Worm (Caenorhabditis elegans) whole organism, L4 larva: ENCODE results near the gene ztf-1.

Experiments
- D1046.2 ChIP-seq: fragments of 200-800 bp; sonication (Bioruptor generic); IDR thresholded peaks from 2 replicates; pipeline ENCODE4 v1.3.6; 2022; ENCODE audit warnings: missing genetic modification characterization, missing compliant biosample characterization
- F10B5.3 ChIP-seq: sonication (generic microtip); optimal IDR thresholded peaks from 2 replicates; lab custom pipeline; 2016; ENCODE audit warnings: mild to moderate bottlenecking, missing genetic modification characterization, missing compliant biosample characterization
- F26F4.8 ChIP-seq: fragments of 200-800 bp; sonication (Bioruptor generic); conservative IDR thresholded peaks from 2 replicates; pipeline ENCODE4 v1.3.6; 2022; ENCODE audit warnings: missing genetic modification characterization, missing compliant biosample characterization
- T20F7.1 ChIP-seq: fragments of 200-800 bp; sonication (Bioruptor generic); optimal IDR thresholded peaks from 2 replicates; lab custom pipeline; 2018; ENCODE audit warnings: mild to moderate bottlenecking, missing genetic modification characterization, missing compliant biosample characterization
- T26A8.4 ChIP-seq: fragments of 200-800 bp; sonication (Bioruptor generic); IDR thresholded peaks from 2 replicates; pipeline ENCODE4 v1.3.6; 2022; ENCODE audit warnings: missing genetic modification characterization, missing compliant biosample characterization
- Y105C5A.15 ChIP-seq: fragments of 200-800 bp; sonication (Bioruptor generic); IDR thresholded peaks from 2 replicates; pipeline ENCODE4 v1.3.6; 2022; ENCODE audit warnings: missing genetic modification characterization, missing compliant biosample characterization
- Y75B8A.6 ChIP-seq: fragments of 200-800 bp; sonication (Bioruptor generic); IDR thresholded peaks from 2 replicates; pipeline ENCODE4 v1.3.6; 2022; ENCODE audit warnings: missing genetic modification reagents, missing genetic modification characterization, missing compliant biosample characterization
- aha-1 ChIP-seq: fragments of 150-350 bp; peaks from one replicate; lab custom pipeline; 2014; ENCODE audit warnings: missing biosample characterization, missing genetic modification characterization
- aly-2 ChIP-seq: sonication (generic microtip); optimal IDR thresholded peaks from 2 replicates; lab custom pipeline; 2018; ENCODE audit warnings: missing biosample characterization, missing genetic modification characterization
- ama-1 ChIP-seq: fragments of 150-350 bp; optimal IDR thresholded peaks from 2 replicates; lab custom pipeline; 2014; ENCODE audit warnings: inconsistent platforms, mixed read lengths
- arid-1 ChIP-seq: fragments of 200-800 bp; sonication (Bioruptor generic); conservative IDR thresholded peaks from 2 replicates; pipeline ENCODE4 v1.3.6; 2022; ENCODE audit warnings: missing genetic modification reagents, missing genetic modification characterization, missing compliant biosample characterization
- ceh-20 ChIP-seq: fragments of 200-800 bp; sonication (Bioruptor generic); IDR thresholded peaks from 2 replicates; pipeline ENCODE4 v1.3.6; 2022; ENCODE audit warnings: missing genetic modification reagents, missing genetic modification characterization, missing compliant biosample characterization
- ceh-32 ChIP-seq: sonication (generic microtip); optimal IDR thresholded peaks from 2 replicates; lab custom pipeline; 2016; ENCODE audit warnings: mild to moderate bottlenecking, missing genetic modification characterization, missing compliant biosample characterization; ENCODE audit not compliant: poor library complexity
- ceh-44 ChIP-seq: fragments of 200-800 bp; sonication (Bioruptor generic); IDR thresholded peaks from 2 replicates; pipeline ENCODE4 v1.3.6; 2022; ENCODE audit warnings: missing genetic modification reagents, missing genetic modification characterization, missing compliant biosample characterization
- ces-1 ChIP-seq: fragments of 150-350 bp; sonication (generic microtip); optimal IDR thresholded peaks from 4 replicates; lab custom pipeline; 2014; ENCODE audit warnings: missing biosample characterization, missing genetic modification reagents, missing genetic modification characterization
- ctbp-1 ChIP-seq: fragments of 200-800 bp; sonication (Bioruptor generic); IDR thresholded peaks from 2 replicates; pipeline ENCODE4 v1.3.6; 2022; ENCODE audit warnings: missing genetic modification reagents, missing genetic modification characterization, missing compliant biosample characterization
- daf-12 ChIP-seq: fragments of 150-350 bp; optimal IDR thresholded peaks from 2 replicates; lab custom pipeline; 2014; ENCODE audit warnings: missing biosample characterization, missing genetic modification reagents, missing genetic modification characterization
- dve-1 ChIP-seq: sonication (generic microtip); optimal IDR thresholded peaks from 2 replicates; lab custom pipeline; 2017; ENCODE audit warnings: antibody characterized with exemption, mild to moderate bottlenecking, missing genetic modification characterization, missing compliant biosample characterization; ENCODE audit not compliant: insufficient read depth
- egl-27 ChIP-seq: sonication (generic microtip); optimal IDR thresholded peaks from 3 replicates; lab custom pipeline; 2017; ENCODE audit warnings: missing biosample characterization, missing genetic modification reagents, missing genetic modification characterization
- egl-43 ChIP-seq: fragments of 200-800 bp; sonication (Bioruptor generic); IDR thresholded peaks from 2 replicates; pipeline ENCODE4 v1.3.6; 2022; ENCODE audit warnings: missing genetic modification reagents, missing genetic modification characterization, missing compliant biosample characterization
- fos-1 ChIP-seq: fragments of 150-350 bp; optimal IDR thresholded peaks from 2 replicates; lab custom pipeline; 2014; ENCODE audit warnings: missing biosample characterization, missing genetic modification characterization
- gei-8 ChIP-seq: fragments of 200-800 bp; sonication (Bioruptor generic); optimal IDR thresholded peaks from 2 replicates; lab custom pipeline; 2018; ENCODE audit warnings: mild to moderate bottlenecking, missing genetic modification characterization, missing compliant biosample characterization
- hif-1 ChIP-seq, 2 experiments: sonication (generic microtip); optimal IDR thresholded peaks; 2 replicates each; lab custom pipeline; 2016 to 2017; ENCODE audit warnings: missing compliant biosample characterization in 2 of 2, missing genetic modification characterization in 2 of 2, missing genetic modification reagents in 2 of 2, missing genotype in 2 of 2, mild to moderate bottlenecking in 1 of 2
- hmg-1.1 ChIP-seq: fragments of 200-800 bp; sonication (Bioruptor generic); IDR thresholded peaks from 2 replicates; pipeline ENCODE4 v1.3.6; 2022; ENCODE audit warnings: missing genetic modification reagents, missing genetic modification characterization, missing compliant biosample characterization
- lim-7 ChIP-seq: fragments of 200-800 bp; sonication (Bioruptor generic); IDR thresholded peaks from 2 replicates; pipeline ENCODE4 v1.3.6; 2022; ENCODE audit warnings: missing genetic modification characterization, missing compliant biosample characterization
- lin-13 ChIP-seq: fragments of 150-350 bp; optimal IDR thresholded peaks from 2 replicates; lab custom pipeline; 2014; ENCODE audit warnings: missing biosample characterization, missing genetic modification reagents, missing genetic modification characterization
- lin-15B ChIP-seq: fragments of 150-350 bp; sonication (generic microtip); optimal IDR thresholded peaks from 3 replicates; lab custom pipeline; 2014; ENCODE audit warnings: missing biosample characterization, missing genetic modification characterization
- lin-29 ChIP-seq: fragments of 200-800 bp; sonication (Bioruptor generic); IDR thresholded peaks from 2 replicates; pipeline ENCODE4 v1.3.6; 2022; ENCODE audit warnings: missing genetic modification reagents, missing genetic modification characterization, missing compliant biosample characterization
- lin-38 ChIP-seq: fragments of 200-800 bp; sonication (Bioruptor generic); IDR thresholded peaks from 2 replicates; pipeline ENCODE4 v1.3.6; 2022; ENCODE audit warnings: missing genetic modification reagents, missing genetic modification characterization, missing compliant biosample characterization
- lir-3 ChIP-seq: sonication (generic microtip); optimal IDR thresholded peaks from 2 replicates; lab custom pipeline; 2016; ENCODE audit warnings: mild to moderate bottlenecking, missing genetic modification characterization, missing compliant biosample characterization
- madf-5 ChIP-seq, 2 experiments: fragments of 200-800 bp; sonication (Bioruptor generic); IDR thresholded peaks; 2 replicates each; pipeline ENCODE4 v1.3.6; 2022; ENCODE audit warnings: missing compliant biosample characterization in 2 of 2, missing genetic modification characterization in 2 of 2
- madf-9 ChIP-seq: fragments of 200-800 bp; sonication (Bioruptor generic); conservative IDR thresholded peaks from 2 replicates; pipeline ENCODE4 v1.3.6; 2022; ENCODE audit warnings: missing genetic modification reagents, missing genetic modification characterization, missing compliant biosample characterization
- mdl-1 ChIP-seq, 2 experiments: fragments of 150-350 bp in 1 of 2; sonication (generic microtip) in 1 of 2; optimal IDR thresholded peaks; 2 replicates each; lab custom pipeline; 2014 to 2017; ENCODE audit warnings: missing biosample characterization in 2 of 2, missing genetic modification characterization in 2 of 2
- mep-1 ChIP-seq: fragments of 150-350 bp; sonication (generic microtip); optimal IDR thresholded peaks from 3 replicates; lab custom pipeline; 2014; ENCODE audit warnings: missing biosample characterization, missing genetic modification characterization
- mes-2 ChIP-seq: sonication (generic microtip); optimal IDR thresholded peaks from 2 replicates; lab custom pipeline; 2016; ENCODE audit warnings: missing genotype, mild to moderate bottlenecking, missing genetic modification characterization, missing compliant biosample characterization; ENCODE audit not compliant: poor library complexity, severe bottlenecking
- nhr-10 ChIP-seq: fragments of 150-350 bp; optimal IDR thresholded peaks from 2 replicates; lab custom pipeline; 2014; ENCODE audit warnings: missing biosample characterization, missing genetic modification characterization
- nhr-11 ChIP-seq: fragments of 150-350 bp; optimal IDR thresholded peaks from 2 replicates; lab custom pipeline; 2014; ENCODE audit warnings: missing biosample characterization, missing genetic modification characterization
- nhr-111 ChIP-seq: fragments of 200-800 bp; sonication (Bioruptor generic); optimal IDR thresholded peaks from 2 replicates; lab custom pipeline; 2018; ENCODE audit warnings: mild to moderate bottlenecking, missing genetic modification characterization, missing compliant biosample characterization
- nhr-6 ChIP-seq: fragments of 150-350 bp; optimal IDR thresholded peaks from 2 replicates; lab custom pipeline; 2014; ENCODE audit warnings: missing biosample characterization, missing genetic modification characterization
- pha-4 ChIP-seq, 2 experiments: fragments of 150-350 bp in 1 of 2; fragments of 200-800 bp in 1 of 2; sonication (Bioruptor generic) in 1 of 2; IDR thresholded peaks in 1 of 2; optimal IDR thresholded peaks in 1 of 2; 2 replicates each; pipeline versions ENCODE4 v1.3.6 to Lab custom; 2014 to 2022; ENCODE audit warnings: missing genetic modification characterization in 2 of 2, missing genetic modification reagents in 2 of 2, missing biosample characterization in 1 of 2, missing compliant biosample characterization in 1 of 2
- pqm-1 ChIP-seq: sonication (generic microtip); optimal IDR thresholded peaks from 2 replicates; lab custom pipeline; 2017; ENCODE audit warnings: missing biosample characterization, missing genetic modification characterization
- rbr-2 ChIP-seq: sonication (generic microtip); optimal IDR thresholded peaks from 2 replicates; lab custom pipeline; 2016; ENCODE audit warnings: missing genotype, missing genetic modification characterization, missing compliant biosample characterization
- saeg-2 ChIP-seq: fragments of 200-800 bp; sonication (Bioruptor generic); IDR thresholded peaks from 2 replicates; pipeline ENCODE4 v1.3.6; 2022; ENCODE audit warnings: missing genetic modification reagents, missing genetic modification characterization, missing compliant biosample characterization
- snpc-1.2 ChIP-seq: fragments of 200-800 bp; sonication (Bioruptor generic); IDR thresholded peaks from 2 replicates; pipeline ENCODE4 v1.3.6; 2022; ENCODE audit warnings: missing genetic modification reagents, missing genetic modification characterization, missing compliant biosample characterization
- tra-1 ChIP-seq: fragments of 200-800 bp; sonication (Bioruptor generic); IDR thresholded peaks from 2 replicates; pipeline ENCODE4 v1.3.6; 2022; ENCODE audit warnings: missing genetic modification reagents, missing genetic modification characterization, missing compliant biosample characterization
- vab-7 ChIP-seq: fragments of 200-800 bp; sonication (Bioruptor generic); IDR thresholded peaks from 2 replicates; pipeline ENCODE4 v1.3.6; 2022; ENCODE audit warnings: missing genetic modification reagents, missing genetic modification characterization, missing compliant biosample characterization
- zfp-3 ChIP-seq: fragments of 200-800 bp; sonication (Bioruptor generic); conservative IDR thresholded peaks from 2 replicates; pipeline ENCODE4 v1.3.6; 2022; ENCODE audit warnings: missing genetic modification reagents, missing genetic modification characterization, missing compliant biosample characterization
- zip-2 ChIP-seq: fragments of 150-350 bp; optimal IDR thresholded peaks from 2 replicates; lab custom pipeline; 2014; ENCODE audit warnings: missing biosample characterization, missing genetic modification characterization
- ztf-11 ChIP-seq: fragments of 150-350 bp; optimal IDR thresholded peaks from 2 replicates; lab custom pipeline; 2014; ENCODE audit warnings: missing biosample characterization, missing genetic modification characterization
- ztf-7 ChIP-seq: fragments of 150-350 bp; optimal IDR thresholded peaks from 2 replicates; lab custom pipeline; 2014; ENCODE audit warnings: missing biosample characterization, missing genetic modification characterization

Gene ztf-1

DNA sequence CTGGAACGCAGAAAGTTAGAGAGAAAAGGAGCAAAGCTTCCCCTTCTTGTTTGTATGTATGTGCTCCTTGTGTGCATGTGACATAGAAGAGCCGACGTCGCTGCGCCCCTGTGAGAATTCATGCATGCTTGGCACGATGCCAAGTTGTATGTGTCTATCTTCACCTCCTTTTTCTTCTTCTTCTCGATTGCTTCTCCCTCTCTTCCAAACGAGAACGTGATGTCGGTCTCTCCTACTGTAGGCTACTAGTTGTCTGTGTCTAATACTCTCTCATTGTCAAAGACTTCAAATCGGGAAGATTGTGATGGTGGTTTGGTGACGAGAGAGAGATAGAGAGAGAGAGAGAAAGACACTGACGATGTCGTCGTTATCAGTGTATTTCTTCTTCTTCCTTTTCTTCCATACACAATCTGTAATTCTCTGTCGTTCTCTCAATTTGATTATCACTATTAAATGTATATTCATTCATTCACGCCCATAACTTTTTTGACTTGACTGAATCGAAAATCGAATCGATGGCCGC lies 5.1 kb upstream of the ztf-1 start (continued):
- TF ChIP-seq ceh-32 (tag; lab: Kevin White, UChicago) = no peak
- no peak for TF ChIP-seq aly-2
- TF ChIP-seq F10B5.3 (tag; lab: Kevin White, UChicago) = peak; percentile 23
- TF ChIP-seq zfp-3 (GFP tag; lab: Robert Waterston, UW) = 0 out of 2 replicates have a peak, but pooled peaks have one; percentile 21
- TF ChIP-seq nhr-6 (tag; lab: Kevin White, UChicago) = peak; percentile 40
- peak; percentile 92 for TF ChIP-seq mep-1 (tag; lab: Kevin White, UChicago)
- peak; percentile 68 for TF ChIP-seq tra-1
- TF ChIP-seq ama-1 = peak; percentile 37
- TF ChIP-seq dve-1 = peak; percentile 97
- 0 out of 2 replicates have a peak, but pooled peaks have one; percentile 43 for TF ChIP-seq lim-7 (GFP tag; lab: Robert Waterston, UW)
- peak; percentile 79 for TF ChIP-seq lin-13 (GFP tag; lab: Kevin White, UChicago)
- peak; percentile 94 for TF ChIP-seq pqm-1 (tag; lab: Kevin White, UChicago)
- TF ChIP-seq egl-27 (tag; lab: Kevin White, UChicago) = no peak
- TF ChIP-seq T20F7.1 (GFP tag; lab: Kevin White, UChicago) = peak; percentile 72
- peak; percentile 73 for TF ChIP-seq T26A8.4 (GFP tag; lab: Robert Waterston, UW)
- TF ChIP-seq lin-38 (GFP tag; lab: Robert Waterston, UW) = peak; percentile 42
- TF ChIP-seq D1046.2 (GFP tag; lab: Robert Waterston, UW) = no peak
- TF ChIP-seq ztf-7 = peak; percentile 35
- peak; percentile 92 for TF ChIP-seq ctbp-1 (GFP tag; lab: Robert Waterston, UW)
- peak; percentile 92 for TF ChIP-seq rbr-2 (tag; lab: Kevin White, UChicago)
- TF ChIP-seq lir-3 (tag; lab: Kevin White, UChicago) = no peak
- peak; percentile 72 for TF ChIP-seq gei-8 (GFP tag; lab: Kevin White, UChicago)
- peak; percentile 69; the same call in 1 of the 2 replicates for TF ChIP-seq ceh-20 (GFP tag; lab: Robert Waterston, UW)
- no peak for TF ChIP-seq fos-1
- TF ChIP-seq madf-5 (GFP tag; IDR thresholded peaks at IDR 0.05; lab: Robert Waterston, UW) = 0 out of 4 replicates have a peak, but pooled peaks have one; percentile 50
- TF ChIP-seq arid-1 (GFP tag; lab: Robert Waterston, UW) = 0 out of 2 replicates have a peak, but pooled peaks have one; percentile 24
- peak; percentile 46; the same call in 1 of the 2 replicates for TF ChIP-seq saeg-2 (GFP tag; lab: Robert Waterston, UW)
- no peak; the same call in 1 of the 2 replicates for TF ChIP-seq lin-29 (GFP tag; lab: Robert Waterston, UW)
- peak; percentile 56 for TF ChIP-seq mes-2 (tag; lab: Kevin White, UChicago)
- TF ChIP-seq vab-7 (GFP tag; lab: Robert Waterston, UW) = no peak
- no peak for TF ChIP-seq snpc-1.2
- TF ChIP-seq mdl-1 (tag; optimal IDR thresholded peaks at IDR 0.05; lab: Kevin White, UChicago) = peak; percentile 77 to 97
- TF ChIP-seq lin-15B = no peak
- peak; percentile 46 to 80 for TF ChIP-seq hif-1 (tag; optimal IDR thresholded peaks at IDR 0.05; lab: Kevin White, UChicago)
- 0 out of 2 replicates have a peak, but pooled peaks have one; percentile 66 for TF ChIP-seq egl-43 (GFP tag; lab: Robert Waterston, UW)
- no peak for TF ChIP-seq zip-2 (tag; lab: Kevin White, UChicago)
- peak; percentile 80 for TF ChIP-seq nhr-11 (tag; lab: Kevin White, UChicago)
- TF ChIP-seq madf-9 (GFP tag; lab: Robert Waterston, UW) = 0 out of 2 replicates have a peak, but pooled peaks have one; percentile 27
- TF ChIP-seq F26F4.8 (GFP tag; lab: Robert Waterston, UW) = no peak
- TF ChIP-seq Y105C5A.15 (GFP tag; lab: Robert Waterston, UW) = no peak
- TF ChIP-seq daf-12 (tag; lab: Kevin White, UChicago) = no peak
- TF ChIP-seq ces-1 (GFP tag; lab: Kevin White, UChicago) = no peak
- peak; percentile 74 for TF ChIP-seq aha-1 (tag; lab: Kevin White, UChicago)
- peak; percentile 17; the same call in 1 of the 2 replicates for TF ChIP-seq pha-4 (GFP tag; IDR thresholded peaks at IDR 0.05; lab: Robert Waterston, UW)
- no peak for TF ChIP-seq pha-4 (tag; optimal IDR thresholded peaks at IDR 0.05; lab: Kevin White, UChicago)
- peak; percentile 81 for TF ChIP-seq nhr-10
- no peak for TF ChIP-seq Y75B8A.6 (GFP tag; lab: Robert Waterston, UW)
- 0 out of 2 replicates have a peak, but pooled peaks have one; percentile 20 for TF ChIP-seq ceh-44 (GFP tag; lab: Robert Waterston, UW)
- no peak for TF ChIP-seq nhr-111 (GFP tag; lab: Kevin White, UChicago)
- TF ChIP-seq hmg-1.1 (GFP tag; lab: Robert Waterston, UW) = peak; percentile 80
- no peak for TF ChIP-seq ztf-11 (tag; lab: Kevin White, UChicago)
